Fruit fly (Drosophila melanogaster): ENCODE measurements around the gene xit.

Gene xit

dm6 chrX:6854563-6854962 lies 33.7 kb downstream of the xit start (continued):
- 0 out of 2 replicates have a peak, but pooled peaks have one; percentile 32 for TF ChIP-seq CG10321 (GFP tag; IDR thresholded peaks at IDR 0.05)
- TF ChIP-seq Dp (GFP tag; optimal IDR thresholded peaks at IDR 0.05), result no peak
- peak; percentile 46 for TF ChIP-seq CTCF (GFP tag; optimal IDR thresholded peaks at IDR 0.05)
- TF ChIP-seq CG13296 (GFP tag; optimal IDR thresholded peaks at IDR 0.05), result peak; percentile 76
- TF ChIP-seq repo (GFP tag; optimal IDR thresholded peaks at IDR 0.05), result peak; percentile 43
- TF ChIP-seq CG42726 (GFP tag; IDR thresholded peaks at IDR 0.05; ENCODE audit: partially characterized antibody), result no peak
- peak; percentile 76 for TF ChIP-seq CG12071 (GFP tag; optimal IDR thresholded peaks at IDR 0.05)
- peak; percentile 84 for TF ChIP-seq az2 (GFP tag; optimal IDR thresholded peaks at IDR 0.05)
- TF ChIP-seq ash1 (GFP tag; optimal IDR thresholded peaks at IDR 0.05), result peak; percentile 51
- TF ChIP-seq CG11093 (GFP tag; IDR thresholded peaks at IDR 0.05), result peak; percentile 70
- TF ChIP-seq scrt (GFP tag; optimal IDR thresholded peaks at IDR 0.05), result peak; percentile 75
- TF ChIP-seq CG3281 (GFP tag; optimal IDR thresholded peaks at IDR 0.05), result peak; percentile 80
- TF ChIP-seq CG9727 (GFP tag; optimal IDR thresholded peaks at IDR 0.05), result peak; percentile 79
- TF ChIP-seq CG13775 (GFP tag; optimal IDR thresholded peaks at IDR 0.05), result peak; percentile 63
- no peak for TF ChIP-seq Fer2 (tag; optimal IDR thresholded peaks at IDR 0.05)
- TF ChIP-seq CG6254 (GFP tag; optimal IDR thresholded peaks at IDR 0.05), result peak; percentile 67
- TF ChIP-seq seq (GFP tag; IDR thresholded peaks at IDR 0.05), result peak; percentile 65
- TF ChIP-seq twi (tag; optimal IDR thresholded peaks at IDR 0.05), result peak; percentile 23
- peak; percentile 72 for TF ChIP-seq CG12219 (GFP tag; optimal IDR thresholded peaks at IDR 0.05)
- peak; percentile 48; the same call in 1 of the 2 replicates for TF ChIP-seq CG32767 (GFP tag; IDR thresholded peaks at IDR 0.05)
- TF ChIP-seq inv (GFP tag; IDR thresholded peaks at IDR 0.05; ENCODE audit: partially characterized antibody), result no peak
- no peak for TF ChIP-seq wek (GFP tag; optimal IDR thresholded peaks at IDR 0.05)
- TF ChIP-seq Adf1 (GFP tag; IDR thresholded peaks at IDR 0.05), result no peak
- TF ChIP-seq sima (GFP tag; optimal IDR thresholded peaks at IDR 0.05), result no peak
- no peak for TF ChIP-seq Tbp (GFP tag; optimal IDR thresholded peaks at IDR 0.05)
- no peak for TF ChIP-seq mirr (GFP tag; optimal IDR thresholded peaks at IDR 0.05)
- TF ChIP-seq CG2129 (GFP tag; IDR thresholded peaks at IDR 0.05; ENCODE audit: partially characterized antibody), result no peak
- TF ChIP-seq Neu2 (GFP tag; optimal IDR thresholded peaks at IDR 0.05; ENCODE audit: borderline replicate concordance), result no peak
- peak; percentile 36; the same call in 1 of the 2 replicates for TF ChIP-seq CG4404 (GFP tag; IDR thresholded peaks at IDR 0.05)
- peak; percentile 22 for TF ChIP-seq Camta (GFP tag; optimal IDR thresholded peaks at IDR 0.05)
- TF ChIP-seq CG31365 (tag; optimal IDR thresholded peaks at IDR 0.05), result peak; percentile 21
- TF ChIP-seq Mrtf (GFP tag; IDR thresholded peaks at IDR 0.05), result peak; percentile 63; the same call in 2 of the 3 replicates
- peak; percentile 53 for TF ChIP-seq CG13624 (GFP tag; optimal IDR thresholded peaks at IDR 0.05)
- TF ChIP-seq CG6813 (GFP tag; optimal IDR thresholded peaks at IDR 0.05), result peak; percentile 78
- TF ChIP-seq grn (GFP tag; optimal IDR thresholded peaks at IDR 0.05), result no peak
- no peak for TF ChIP-seq Elba2 (GFP tag; optimal IDR thresholded peaks at IDR 0.05)
- peak; percentile 69 for TF ChIP-seq CG12104 (GFP tag; optimal IDR thresholded peaks at IDR 0.05)
- peak; percentile 90 for TF ChIP-seq Atf6 (GFP tag; IDR thresholded peaks at IDR 0.05)
- TF ChIP-seq CG15696 (tag; optimal IDR thresholded peaks at IDR 0.05), result peak; percentile 13
- no peak for TF ChIP-seq CG31388 (GFP tag; optimal IDR thresholded peaks at IDR 0.05)
- peak; percentile 60; the same call in 1 of the 3 replicates for TF ChIP-seq CG7357 (GFP tag; IDR thresholded peaks at IDR 0.05)
- peak; percentile 71 for TF ChIP-seq esg (GFP tag; conservative IDR thresholded peaks at IDR 0.05)
- TF ChIP-seq MESR4 (GFP tag; optimal IDR thresholded peaks at IDR 0.05), result peak; percentile 18
- peak; percentile 72; the same call in 2 of the 3 replicates for TF ChIP-seq CG2889 (GFP tag; IDR thresholded peaks at IDR 0.05)
- no peak for TF ChIP-seq nom (GFP tag; optimal IDR thresholded peaks at IDR 0.05)
- TF ChIP-seq CG10959 (GFP tag; IDR thresholded peaks at IDR 0.05), result 0 out of 2 replicates have a peak, but pooled peaks have one; percentile 30
- TF ChIP-seq CG17359 (tag; optimal IDR thresholded peaks at IDR 0.05), result peak; percentile 90
- peak; percentile 44 to 88 for TF ChIP-seq Hr51 (GFP tag; optimal IDR thresholded peaks at IDR 0.05)
- peak; percentile 27 for TF ChIP-seq Atf-2 (GFP tag; optimal IDR thresholded peaks at IDR 0.05)
- TF ChIP-seq onecut (GFP tag; IDR thresholded peaks at IDR 0.05), result peak; percentile 70
- TF ChIP-seq CkIIα-i1 (GFP tag; IDR thresholded peaks at IDR 0.05), result no peak
